Worm (Caenorhabditis elegans) whole organism, young adult: Measurements from ENCODE around the gene C29E4.17.

Experiments
- D2030.7 ChIP-seq: fragments of 200-800 bp; sonication (Bioruptor generic); IDR thresholded peaks from 2 replicates; pipeline ENCODE4 v1.3.6; 2022; ENCODE audit warnings: missing genetic modification reagents, missing genetic modification characterization, missing compliant biosample characterization
- F23B12.7 ChIP-seq: sonication (generic microtip); optimal IDR thresholded peaks from 2 replicates; lab custom pipeline; 2017; ENCODE audit warnings: missing genetic modification characterization, mild to moderate bottlenecking, missing compliant biosample characterization, antibody characterized with exemption, moderate library complexity; ENCODE audit not compliant: insufficient read depth
- F57A8.1 ChIP-seq: fragments of 200-800 bp; sonication (Bioruptor generic); optimal IDR thresholded peaks from 2 replicates; lab custom pipeline; 2018; ENCODE audit warnings: mild to moderate bottlenecking, missing genetic modification characterization, moderate library complexity, missing compliant biosample characterization
- Y56A3A.18 ChIP-seq: fragments of 200-800 bp; sonication (Bioruptor generic); IDR thresholded peaks from 2 replicates; pipeline ENCODE4 v1.3.6; 2022; ENCODE audit warnings: missing genetic modification reagents, missing genetic modification characterization, missing compliant biosample characterization
- Y67H2A.10 ChIP-seq: fragments of 200-800 bp; sonication (Bioruptor generic); conservative IDR thresholded peaks from 2 replicates; pipeline ENCODE4 v1.3.6; 2022; ENCODE audit warnings: missing genetic modification reagents, missing genetic modification characterization, missing compliant biosample characterization
- Y79H2A.3 ChIP-seq: fragments of 200-800 bp; sonication (Bioruptor generic); conservative IDR thresholded peaks from 2 replicates; pipeline ENCODE4 v1.3.6; 2022; ENCODE audit warnings: missing genetic modification reagents, missing genetic modification characterization, missing compliant biosample characterization
- aptf-2 ChIP-seq: fragments of 200-800 bp; sonication (Bioruptor generic); conservative IDR thresholded peaks from 2 replicates; pipeline ENCODE4 v1.3.6; 2022; ENCODE audit warnings: missing genetic modification reagents, missing genetic modification characterization, missing compliant biosample characterization
- aptf-3 ChIP-seq: fragments of 200-800 bp; sonication (Bioruptor generic); IDR thresholded peaks from 2 replicates; pipeline ENCODE4 v1.3.6; 2022; ENCODE audit warnings: missing genetic modification characterization, missing compliant biosample characterization
- attf-6 ChIP-seq: fragments of 200-800 bp; sonication (Bioruptor generic); IDR thresholded peaks from 2 replicates; pipeline ENCODE4 v1.3.6; 2022; ENCODE audit warnings: missing genetic modification reagents, missing genetic modification characterization, missing compliant biosample characterization
- bed-1 ChIP-seq: fragments of 200-800 bp; sonication (Bioruptor generic); IDR thresholded peaks from 2 replicates; pipeline ENCODE4 v1.3.6; 2022; ENCODE audit warnings: missing genetic modification reagents, missing genetic modification characterization, missing compliant biosample characterization
- bed-2 ChIP-seq: fragments of 200-800 bp; sonication (Bioruptor generic); IDR thresholded peaks from 2 replicates; pipeline ENCODE4 v1.3.6; 2022; ENCODE audit warnings: missing genetic modification reagents, missing genetic modification characterization, missing compliant biosample characterization
- ccch-3 ChIP-seq: fragments of 200-800 bp; sonication (Bioruptor generic); optimal IDR thresholded peaks from 2 replicates; lab custom pipeline; 2018; ENCODE audit warnings: mild to moderate bottlenecking, missing genetic modification characterization, missing compliant biosample characterization
- cebp-1 ChIP-seq, 2 experiments: fragments of 200-800 bp in 1 of 2; sonication (Bioruptor generic) in 1 of 2; sonication (generic microtip) in 1 of 2; IDR thresholded peaks in 1 of 2; optimal IDR thresholded peaks in 1 of 2; 2 replicates each; pipeline versions ENCODE4 v1.3.6 to Lab custom; 2017 to 2022; ENCODE audit warnings: missing compliant biosample characterization in 2 of 2, missing genetic modification characterization in 2 of 2, mild to moderate bottlenecking in 1 of 2, missing genetic modification reagents in 1 of 2, moderate library complexity in 1 of 2
- chd-7 ChIP-seq: sonication (generic microtip); optimal IDR thresholded peaks from 2 replicates; lab custom pipeline; 2016; ENCODE audit warnings: mild to moderate bottlenecking, missing genetic modification characterization, moderate library complexity, missing compliant biosample characterization
- die-1 ChIP-seq: sonication (generic microtip); optimal IDR thresholded peaks from 2 replicates; lab custom pipeline; 2016; ENCODE audit warnings: missing genotype, mild to moderate bottlenecking, missing genetic modification characterization, missing compliant biosample characterization
- dpl-1 ChIP-seq: fragments of 150-350 bp; optimal IDR thresholded peaks from 2 replicates; lab custom pipeline; 2014; ENCODE audit warnings: missing biosample characterization, missing genetic modification reagents, missing genetic modification characterization
- efl-1 ChIP-seq: fragments of 150-350 bp; optimal IDR thresholded peaks from 2 replicates; lab custom pipeline; 2014; ENCODE audit warnings: missing biosample characterization, missing genetic modification reagents, missing genetic modification characterization
- ekl-4 ChIP-seq: fragments of 200-800 bp; sonication (Bioruptor generic); IDR thresholded peaks from 2 replicates; pipeline ENCODE4 v1.3.6; 2022; ENCODE audit warnings: missing genetic modification reagents, missing genetic modification characterization, missing compliant biosample characterization
- fkh-3 ChIP-seq: sonication (generic microtip); optimal IDR thresholded peaks from 2 replicates; lab custom pipeline; 2016; ENCODE audit warnings: mild to moderate bottlenecking, missing genetic modification characterization, missing compliant biosample characterization
- him-1 ChIP-seq: sonication (generic microtip); optimal IDR thresholded peaks from 2 replicates; lab custom pipeline; 2016; ENCODE audit warnings: missing genotype, missing genetic modification reagents, missing genetic modification characterization, missing compliant biosample characterization
- hlh-26 ChIP-seq: fragments of 200-800 bp; sonication (Bioruptor generic); conservative IDR thresholded peaks from 2 replicates; pipeline ENCODE4 v1.3.6; 2022; ENCODE audit warnings: missing genetic modification reagents, missing genetic modification characterization, missing compliant biosample characterization
- hrde-1 ChIP-seq: sonication (generic microtip); optimal IDR thresholded peaks from 2 replicates; lab custom pipeline; 2016; ENCODE audit warnings: missing genetic modification characterization, mild to moderate bottlenecking, missing compliant biosample characterization, moderate library complexity, missing genotype, missing genetic modification reagents, borderline replicate concordance
- hsf-1 ChIP-seq: fragments of 200-800 bp; sonication (Bioruptor generic); IDR thresholded peaks from 2 replicates; pipeline ENCODE4 v1.3.6; 2022; ENCODE audit warnings: missing genetic modification reagents, missing genetic modification characterization, missing compliant biosample characterization
- let-607 ChIP-seq, 2 experiments: fragments of 200-800 bp in 1 of 2; sonication (Bioruptor generic) in 1 of 2; sonication (generic microtip) in 1 of 2; optimal IDR thresholded peaks; 2 replicates each; lab custom pipeline; 2016 to 2018; ENCODE audit warnings: mild to moderate bottlenecking in 2 of 2, missing compliant biosample characterization in 2 of 2, missing genetic modification characterization in 2 of 2, moderate library complexity in 2 of 2, missing genotype in 1 of 2
- lin-26 ChIP-seq: fragments of 200-800 bp; sonication (Bioruptor generic); IDR thresholded peaks from 2 replicates; pipeline ENCODE4 v1.3.6; 2022; ENCODE audit warnings: missing genetic modification reagents, missing genetic modification characterization, missing compliant biosample characterization
- lsy-27 ChIP-seq: sonication (generic microtip); optimal IDR thresholded peaks from 2 replicates; lab custom pipeline; 2017; ENCODE audit warnings: missing genetic modification characterization, mild to moderate bottlenecking, missing compliant biosample characterization, antibody characterized with exemption, missing genotype, borderline replicate concordance; ENCODE audit not compliant: insufficient read depth
- mcd-1 ChIP-seq: fragments of 200-800 bp; sonication (Bioruptor generic); IDR thresholded peaks from 2 replicates; pipeline ENCODE4 v1.3.6; 2022; ENCODE audit warnings: missing genetic modification reagents, missing genetic modification characterization, missing compliant biosample characterization
- mxl-1 ChIP-seq: sonication (generic microtip); optimal IDR thresholded peaks from 2 replicates; lab custom pipeline; 2016; ENCODE audit warnings: missing genetic modification characterization, missing compliant biosample characterization
- nfya-2 ChIP-seq: fragments of 200-800 bp; sonication (Bioruptor generic); IDR thresholded peaks from 2 replicates; pipeline ENCODE4 v1.3.6; 2022; ENCODE audit warnings: missing genetic modification reagents, missing genetic modification characterization, missing compliant biosample characterization
- pbrm-1 ChIP-seq: fragments of 200-800 bp; sonication (Bioruptor generic); IDR thresholded peaks from 2 replicates; pipeline ENCODE4 v1.3.6; 2022; ENCODE audit warnings: missing genetic modification reagents, missing genetic modification characterization, missing compliant biosample characterization
- rec-8 ChIP-seq, 2 experiments: sonication (generic microtip); optimal IDR thresholded peaks; 2 replicates each; lab custom pipeline; 2016; ENCODE audit warnings: mild to moderate bottlenecking in 2 of 2, missing genetic modification characterization in 2 of 2, missing genetic modification reagents in 2 of 2, missing genotype in 2 of 2, missing biosample characterization in 1 of 2, missing compliant biosample characterization in 1 of 2, moderate library complexity in 1 of 2
- rpc-1 ChIP-seq, 2 experiments: fragments of 150-350 bp in 1 of 2; sonication (generic microtip) in 1 of 2; optimal IDR thresholded peaks; 2 replicates each; lab custom pipeline; 2014 to 2018; ENCODE audit warnings: missing biosample characterization in 1 of 2, missing genetic modification characterization in 1 of 2, missing genetic modification reagents in 1 of 2, missing genotype in 1 of 2
- snpc-4 ChIP-seq, 5 experiments: fragments of 150-350 bp in 1 of 5; sonication (generic microtip) in 4 of 5; optimal IDR thresholded peaks; 2 replicates each; lab custom pipeline; 2014 to 2018; ENCODE audit warnings: missing genetic modification characterization in 5 of 5, missing biosample characterization in 3 of 5, antibody characterized with exemption in 2 of 5, mild to moderate bottlenecking in 2 of 5, missing compliant biosample characterization in 2 of 5, missing genotype in 2 of 5, moderate library complexity in 2 of 5, missing genetic modification reagents in 1 of 5
- tlf-1 ChIP-seq: fragments of 200-800 bp; sonication (Bioruptor generic); optimal IDR thresholded peaks from 2 replicates; lab custom pipeline; 2018; ENCODE audit warnings: mild to moderate bottlenecking, missing genetic modification characterization, missing compliant biosample characterization
- ztf-18 ChIP-seq: sonication (generic microtip); optimal IDR thresholded peaks from 2 replicates; lab custom pipeline; 2016; ENCODE audit warnings: missing genotype, mild to moderate bottlenecking, missing genetic modification characterization, missing compliant biosample characterization
- ztf-22 ChIP-seq: fragments of 200-800 bp; sonication (Bioruptor generic); optimal IDR thresholded peaks from 2 replicates; lab custom pipeline; 2018; ENCODE audit warnings: mild to moderate bottlenecking, missing genetic modification characterization, moderate library complexity, missing compliant biosample characterization
- ztf-28 ChIP-seq: fragments of 200-800 bp; sonication (Bioruptor generic); IDR thresholded peaks from 2 replicates; pipeline ENCODE4 v1.3.6; 2022; ENCODE audit warnings: missing genetic modification reagents, missing genetic modification characterization, missing compliant biosample characterization

C29E4.17 gene

DNA sequence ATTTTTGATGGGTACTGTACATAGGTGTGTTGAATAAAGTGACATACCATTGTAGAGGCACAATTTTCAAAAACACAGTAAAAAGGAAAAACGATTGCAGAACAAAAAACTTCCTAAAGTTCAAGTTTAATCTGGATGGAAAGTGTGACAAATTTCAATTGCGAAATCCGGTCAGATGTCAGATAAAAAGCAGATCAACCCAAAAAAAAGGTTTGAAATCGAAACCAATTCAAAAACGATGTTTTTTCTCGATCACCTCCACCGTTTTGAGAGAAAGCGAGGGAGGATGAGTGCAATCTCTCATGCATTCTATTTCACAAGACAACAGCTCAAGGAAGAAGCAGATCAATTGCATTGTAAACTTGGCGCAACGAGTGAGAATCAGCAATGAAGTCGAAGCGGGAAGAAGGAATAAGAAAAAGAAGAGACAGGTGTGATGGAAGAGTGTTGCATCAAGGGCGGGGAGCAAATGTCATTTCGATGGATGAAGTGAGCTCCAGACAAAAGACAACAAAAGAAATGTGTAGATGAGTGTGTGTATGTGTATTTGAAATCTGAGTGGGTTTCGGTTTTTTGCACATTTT lies 42.1 kb upstream of the C29E4.17 start:
- TF ChIP-seq attf-6 (no peak), hrde-1 (tag; lab: Kevin White, UChicago) (no peak), die-1 (tag; lab: Kevin White, UChicago) (no peak), cebp-1 (GFP tag; IDR thresholded peaks at IDR 0.05; lab: Robert Waterston, UW) (no peak), cebp-1 (tag; optimal IDR thresholded peaks at IDR 0.05; lab: Kevin White, UChicago) (peak; percentile 68)
- TF ChIP-seq, all 124 proteins: peak for 1

DNA sequence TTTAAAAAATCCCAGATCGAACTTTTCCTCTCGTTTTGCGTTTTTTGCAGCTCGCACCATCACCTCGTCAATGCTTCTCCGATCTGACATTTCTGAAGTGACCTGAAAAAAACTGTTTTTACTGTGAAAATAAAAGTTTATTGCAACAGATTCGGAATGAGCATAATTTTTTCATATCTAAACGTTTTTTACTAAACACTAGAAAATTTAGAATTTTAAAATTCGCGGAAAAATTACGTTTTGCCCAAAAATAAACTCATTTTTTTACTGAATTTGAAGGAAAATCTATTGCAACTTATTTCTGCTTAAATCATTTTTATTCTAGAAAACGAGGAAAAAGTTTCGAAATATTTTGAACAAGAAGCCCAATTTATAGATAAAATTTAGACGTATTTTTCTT lies 39.4 kb upstream of the C29E4.17 start, which contains the start of gene ZK688.9:
Gene ZK688.9 (minus strand): TSS at position 101 of the 400 bp plus-strand sequence.
- TF ChIP-seq F57A8.1 (GFP tag; lab: Kevin White, UChicago) (no peak), snpc-4 (GFP tag; optimal IDR thresholded peaks at IDR 0.05; lab: Kevin White, UChicago) (no peak), snpc-4 (tag; optimal IDR thresholded peaks at IDR 0.05; lab: Kevin White, UChicago) (no peak), nfya-2 (GFP tag; lab: Robert Waterston, UW) (no peak), mxl-1 (tag; lab: Kevin White, UChicago) (no peak), fkh-3 (no peak), ccch-3 (GFP tag; lab: Kevin White, UChicago) (no peak), efl-1 (no peak), let-607 (tag; optimal IDR thresholded peaks at IDR 0.05; lab: Kevin White, UChicago) (no peak), mcd-1 (GFP tag; lab: Robert Waterston, UW) (no peak), bed-2 (GFP tag; lab: Robert Waterston, UW) (no peak), ztf-18 (tag; lab: Kevin White, UChicago) (no peak), D2030.7 (GFP tag; lab: Robert Waterston, UW) (no peak), Y79H2A.3 (no peak), ztf-28 (GFP tag; lab: Robert Waterston, UW) (no peak)

DNA sequence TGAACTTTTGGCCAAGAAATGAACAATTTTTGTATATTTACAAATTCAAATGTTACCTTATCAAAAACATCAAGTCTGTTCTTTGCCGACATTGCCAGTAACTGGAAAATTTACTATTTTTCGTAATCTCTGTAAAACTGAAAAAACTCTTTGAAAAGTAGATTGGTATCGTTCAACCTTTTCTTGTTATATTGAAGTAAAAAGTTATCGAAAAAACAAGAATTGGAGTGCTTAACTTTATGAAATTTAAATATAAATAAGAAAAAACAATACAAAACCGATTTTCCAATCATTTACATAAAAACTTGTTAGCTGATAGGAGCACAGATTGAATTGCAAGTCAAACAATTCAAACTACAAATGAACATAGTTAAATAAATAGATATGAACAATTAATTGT lies 37.4 kb upstream of the C29E4.17 start, which contains the start of gene ZK688.11:
Gene ZK688.11 (minus strand): TSS at position 101 of the 400 bp plus-strand sequence.
- TF ChIP-seq Y67H2A.10 (no peak), lsy-27 (tag; lab: Kevin White, UChicago) (no peak), lin-26 (GFP tag; lab: Robert Waterston, UW) (no peak), Y56A3A.18 (GFP tag; lab: Robert Waterston, UW) (no peak), aptf-3 (no peak), F23B12.7 (tag; lab: Kevin White, UChicago) (no peak), pbrm-1 (GFP tag; lab: Robert Waterston, UW) (no peak)

DNA sequence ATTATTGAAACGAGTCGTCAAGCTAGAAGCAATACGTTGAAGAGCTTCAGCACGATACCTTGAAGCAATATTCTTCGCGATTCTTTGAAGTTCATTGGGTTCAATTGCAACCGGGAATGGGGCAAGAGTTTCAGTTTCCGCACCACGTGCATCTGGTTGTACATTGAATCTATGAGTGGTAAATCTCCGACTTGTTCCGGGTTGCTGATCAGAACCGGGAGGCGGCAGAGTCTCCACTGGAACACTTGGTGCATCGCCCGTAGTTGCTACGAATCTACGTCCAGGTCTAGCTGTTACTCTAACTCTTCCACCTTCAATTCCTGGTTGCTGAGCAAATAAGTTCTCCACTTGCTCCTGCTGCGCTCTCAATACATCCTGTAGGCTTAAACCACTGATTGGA lies 33.3 kb upstream of the C29E4.17 start:
- TF ChIP-seq chd-7 (tag; lab: Kevin White, UChicago) (no peak), bed-1 (GFP tag; lab: Robert Waterston, UW) (no peak), tlf-1 (GFP tag; lab: Kevin White, UChicago) (no peak)
- TF ChIP-seq, all 124 proteins: peak for 0

DNA sequence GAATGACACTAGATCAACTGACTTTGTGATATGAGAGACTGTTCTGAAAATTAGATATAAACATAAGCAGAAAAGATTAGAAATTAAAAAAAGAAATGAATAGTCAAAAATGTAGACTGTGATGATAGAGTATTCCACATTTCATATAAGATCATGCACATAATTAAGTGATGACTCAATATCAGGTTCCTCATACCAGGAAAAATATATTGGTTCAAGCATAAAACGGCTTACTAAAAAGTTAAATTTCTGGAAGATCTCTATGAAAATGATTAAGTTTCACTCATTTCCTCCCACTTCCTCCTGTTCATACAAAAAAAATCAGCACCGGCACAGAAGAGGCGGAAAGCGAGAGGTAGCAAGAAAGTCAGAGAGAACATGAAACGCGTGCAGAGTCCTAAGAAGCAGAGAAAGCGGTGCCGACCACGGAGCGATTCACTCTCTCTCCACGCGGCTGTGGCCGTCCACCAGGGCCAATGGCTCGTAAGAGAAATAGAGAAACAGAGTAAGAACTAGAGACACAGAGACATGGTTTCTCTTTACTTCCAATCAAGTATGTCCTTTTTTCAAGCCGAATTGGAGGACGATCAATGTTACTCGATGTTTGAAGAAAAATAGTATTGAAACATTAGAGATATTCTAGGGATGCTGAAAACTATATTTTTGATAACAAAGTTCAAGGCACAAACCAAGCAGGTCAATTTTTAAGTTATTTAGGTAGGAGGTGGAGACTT lies 30.6 kb upstream of the C29E4.17 start, which contains the start of the genes ZK688.5 and fahd-1:
Gene ZK688.5 (minus strand): TSS at position 51 of the 734 bp plus-strand sequence.
Gene fahd-1 (plus strand): TSS at position 684 of the 734 bp plus-strand sequence.
- TF ChIP-seq F57A8.1 (GFP tag; lab: Kevin White, UChicago) (no peak), rec-8 (tag; optimal IDR thresholded peaks at IDR 0.05; lab: Kevin White, UChicago) (no peak), die-1 (tag; lab: Kevin White, UChicago) (no peak), aptf-2 (GFP tag; lab: Robert Waterston, UW) (no peak), ccch-3 (GFP tag; lab: Kevin White, UChicago) (no peak), ekl-4 (GFP tag; lab: Robert Waterston, UW) (no peak), mxl-1 (tag; lab: Kevin White, UChicago) (no peak), hsf-1 (GFP tag; lab: Robert Waterston, UW) (no peak), hlh-26 (GFP tag; lab: Robert Waterston, UW) (no peak), mcd-1 (GFP tag; lab: Robert Waterston, UW) (no peak; the same call in 1 of the 2 replicates), him-1 (tag; lab: Kevin White, UChicago) (no peak), ztf-22 (GFP tag; lab: Kevin White, UChicago) (no peak), dpl-1 (GFP tag; lab: Kevin White, UChicago) (no peak), rpc-1 (optimal IDR thresholded peaks at IDR 0.05; lab: Kevin White, UChicago) (no peak), rpc-1 (tag; optimal IDR thresholded peaks at IDR 0.05; lab: Kevin White, UChicago) (no peak)
